Fruit fly (Drosophila melanogaster): ENCODE data around the gene Gr66a.

Gene Gr66a

DNA sequence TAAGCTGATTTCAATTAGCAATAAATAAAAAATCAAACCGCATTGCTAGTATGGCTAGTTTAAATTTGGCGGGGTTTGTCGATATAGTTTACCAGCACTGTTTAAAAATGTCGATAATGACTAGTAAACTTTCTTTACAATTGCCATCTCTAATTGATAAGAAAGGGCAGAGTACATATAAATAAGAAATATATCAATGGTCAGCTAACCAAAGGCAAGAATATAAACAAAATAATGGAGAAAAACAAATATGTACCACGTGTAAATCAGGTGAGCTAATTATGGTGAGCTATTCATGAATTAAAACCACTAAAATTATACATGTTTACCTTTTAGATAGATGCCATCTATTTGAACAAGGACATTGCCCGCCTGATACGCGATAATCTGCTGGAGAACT lies 32.1 kb upstream of the Gr66a start, which contains the start of gene Pex2 (continued):
- TF ChIP-seq CG1647 (GFP tag; optimal IDR thresholded peaks at IDR 0.05) (no peak), CG2889 (GFP tag; IDR thresholded peaks at IDR 0.05) (no peak), CG18764 (GFP tag; optimal IDR thresholded peaks at IDR 0.05) (no peak), caup (GFP tag; optimal IDR thresholded peaks at IDR 0.05; ENCODE audit: severe bottlenecking) (peak; percentile 9), jing (GFP tag; optimal IDR thresholded peaks at IDR 0.05) (no peak), CG16813 (GFP tag; IDR thresholded peaks at IDR 0.05; ENCODE audit: partially characterized antibody) (0 out of 3 replicates have a peak, but pooled peaks have one; percentile 31), Bgb (GFP tag; IDR thresholded peaks at IDR 0.05; ENCODE audit: partially characterized antibody) (peak; percentile 28; the same call in 1 of the 2 replicates), CG7357 (GFP tag; IDR thresholded peaks at IDR 0.05) (no peak), Meics (GFP tag; optimal IDR thresholded peaks at IDR 0.05) (no peak), CG7928 (GFP tag; optimal IDR thresholded peaks at IDR 0.05) (no peak), Sry-δ (GFP tag; optimal IDR thresholded peaks at IDR 0.05) (peak; percentile 84), CG7839 (tag; optimal IDR thresholded peaks at IDR 0.05) (no peak), CG3281 (GFP tag; optimal IDR thresholded peaks at IDR 0.05) (no peak), CG12391 (tag; optimal IDR thresholded peaks at IDR 0.05) (no peak), fd3F (GFP tag; optimal IDR thresholded peaks at IDR 0.05) (no peak), prd (optimal IDR thresholded peaks at IDR 0.05) (no peak), prd (GFP tag; IDR thresholded peaks at IDR 0.05) (no peak), her (GFP tag; optimal IDR thresholded peaks at IDR 0.05) (no peak)

- TF ChIP-seq CG2116 (GFP tag; optimal IDR thresholded peaks at IDR 0.05) = no peak
- no peak for TF ChIP-seq CG5180 (GFP tag; optimal IDR thresholded peaks at IDR 0.05)
- TF ChIP-seq fru (optimal IDR thresholded peaks at IDR 0.05) = no peak
- TF ChIP-seq CG4282 (GFP tag; optimal IDR thresholded peaks at IDR 0.05) = no peak
- peak; percentile 62 for TF ChIP-seq Ets65A (GFP tag)
- TF ChIP-seq slbo (GFP tag; IDR thresholded peaks at IDR 0.05) = no peak
- no peak for TF ChIP-seq CG12769 (tag; optimal IDR thresholded peaks at IDR 0.05)
- TF ChIP-seq repo (GFP tag; optimal IDR thresholded peaks at IDR 0.05) = no peak
- TF ChIP-seq schlank (tag; optimal IDR thresholded peaks at IDR 0.05) = no peak
These were observed 29.6 kb upstream of the Gr66a start, which contains the start of gene Cpr66Cb for dm6 chr3L:8336372-8336771. Gene Cpr66Cb, plus strand, starts transcription at chr3L:8336672.

DNA sequence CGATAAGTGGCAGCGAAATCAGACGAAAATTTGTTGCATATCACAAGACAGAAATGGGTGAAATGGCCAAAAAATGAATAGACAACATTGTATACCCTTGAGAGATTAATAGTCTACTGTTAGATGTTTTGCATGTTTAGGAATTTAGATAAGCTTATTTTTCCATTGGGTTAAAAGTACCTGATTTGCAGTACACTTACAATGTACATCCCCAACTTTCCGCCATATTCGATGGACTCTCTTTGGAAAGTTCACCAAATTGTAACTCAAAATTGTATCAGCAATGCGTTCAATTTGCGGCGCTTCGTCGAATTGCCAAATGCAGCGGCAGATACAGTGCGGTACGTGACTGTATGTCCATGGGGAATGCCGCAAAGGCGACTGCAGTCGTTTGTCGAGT lies 27.6 kb upstream of the Gr66a start:
- TF ChIP-seq CG1603 (tag; optimal IDR thresholded peaks at IDR 0.05) (peak; percentile 13), CG8388 (GFP tag; optimal IDR thresholded peaks at IDR 0.05) (no peak), Sox102F (GFP tag; optimal IDR thresholded peaks at IDR 0.05) (peak; percentile 16)

DNA sequence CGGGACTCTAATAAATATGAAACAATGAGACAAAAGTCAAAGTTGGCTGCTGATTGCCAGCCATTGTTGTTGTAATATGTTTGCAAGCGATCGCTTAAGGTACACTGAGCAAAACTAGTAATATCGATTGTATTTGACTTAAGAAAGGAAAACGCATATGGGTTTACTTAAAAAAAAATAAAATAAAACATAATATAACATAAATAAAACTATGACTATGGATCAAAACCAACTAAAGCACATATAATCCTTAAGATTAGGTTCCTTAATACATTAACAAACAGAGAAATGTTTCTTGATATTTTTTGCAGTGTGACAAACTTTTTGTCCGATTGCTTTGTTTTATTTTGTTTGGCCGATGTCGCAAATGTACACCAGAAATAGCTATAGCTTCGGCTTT lies 26.8 kb upstream of the Gr66a start:
- no peak for TF ChIP-seq h (optimal IDR thresholded peaks at IDR 0.05)
- peak; percentile 29; the same call in 1 of the 2 replicates for TF ChIP-seq Drgx (GFP tag; IDR thresholded peaks at IDR 0.05)

DNA sequence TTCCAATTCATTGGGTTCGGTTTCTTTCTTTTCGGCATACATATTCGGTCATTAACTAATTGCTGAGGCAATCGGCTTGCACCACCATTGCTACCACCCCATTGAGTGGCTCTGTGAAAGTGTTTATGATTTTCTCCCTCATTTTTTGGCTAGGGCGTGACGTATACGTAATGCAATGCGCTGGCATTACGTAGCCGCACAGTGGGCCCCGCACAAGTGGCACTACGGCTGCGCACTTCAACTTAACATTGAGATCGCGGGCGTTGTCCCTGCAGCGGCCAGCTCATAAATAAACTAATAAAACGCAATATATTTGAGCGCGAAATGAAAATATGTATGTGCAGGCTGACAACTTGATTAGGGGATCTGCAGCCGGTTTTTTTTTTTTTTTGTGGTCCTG lies 24.6 kb upstream of the Gr66a start:
- TF ChIP-seq exex (tag; optimal IDR thresholded peaks at IDR 0.05) (no peak), CG43689 (GFP tag; IDR thresholded peaks at IDR 0.05) (no peak), CG7372 (GFP tag; IDR thresholded peaks at IDR 0.05) (peak; percentile 80), Fer1 (GFP tag; optimal IDR thresholded peaks at IDR 0.05) (no peak), CG9437 (GFP tag; optimal IDR thresholded peaks at IDR 0.05) (peak; percentile 65), B-H1 (GFP tag; IDR thresholded peaks at IDR 0.05) (no peak), Rx (GFP tag; IDR thresholded peaks at IDR 0.05) (no peak), wek (GFP tag; optimal IDR thresholded peaks at IDR 0.05) (no peak), CG12299 (tag; optimal IDR thresholded peaks at IDR 0.05) (no peak), CG14710 (tag; optimal IDR thresholded peaks at IDR 0.05) (no peak), HLHmδ (GFP tag; optimal IDR thresholded peaks at IDR 0.05) (no peak), CG14965 (GFP tag; optimal IDR thresholded peaks at IDR 0.05; ENCODE audit: borderline replicate concordance) (no peak), B-H2 (GFP tag; optimal IDR thresholded peaks at IDR 0.05) (no peak), tgo (GFP tag; IDR thresholded peaks at IDR 0.05) (no peak), Hmr (GFP tag; optimal IDR thresholded peaks at IDR 0.05) (no peak), CG10565 (GFP tag; optimal IDR thresholded peaks at IDR 0.05) (no peak)
